Worm (Caenorhabditis elegans) whole organism, young adult: Measurements from ENCODE around the gene rsd-3.

ENCODE experiments used
- efl-1 ChIP-seq: fragments of 150-350 bp; optimal IDR thresholded peaks from 2 replicates; lab custom pipeline; 2014; ENCODE audit warnings: missing biosample characterization, missing genetic modification reagents, missing genetic modification characterization
- egrh-3 ChIP-seq: fragments of 200-800 bp; sonication (Bioruptor generic); IDR thresholded peaks from 2 replicates; pipeline ENCODE4 v1.3.6; 2022; ENCODE audit warnings: missing genetic modification reagents, missing genetic modification characterization, missing compliant biosample characterization
- fkh-3 ChIP-seq: sonication (generic microtip); optimal IDR thresholded peaks from 2 replicates; lab custom pipeline; 2016; ENCODE audit warnings: mild to moderate bottlenecking, missing genetic modification characterization, missing compliant biosample characterization

DNA sequence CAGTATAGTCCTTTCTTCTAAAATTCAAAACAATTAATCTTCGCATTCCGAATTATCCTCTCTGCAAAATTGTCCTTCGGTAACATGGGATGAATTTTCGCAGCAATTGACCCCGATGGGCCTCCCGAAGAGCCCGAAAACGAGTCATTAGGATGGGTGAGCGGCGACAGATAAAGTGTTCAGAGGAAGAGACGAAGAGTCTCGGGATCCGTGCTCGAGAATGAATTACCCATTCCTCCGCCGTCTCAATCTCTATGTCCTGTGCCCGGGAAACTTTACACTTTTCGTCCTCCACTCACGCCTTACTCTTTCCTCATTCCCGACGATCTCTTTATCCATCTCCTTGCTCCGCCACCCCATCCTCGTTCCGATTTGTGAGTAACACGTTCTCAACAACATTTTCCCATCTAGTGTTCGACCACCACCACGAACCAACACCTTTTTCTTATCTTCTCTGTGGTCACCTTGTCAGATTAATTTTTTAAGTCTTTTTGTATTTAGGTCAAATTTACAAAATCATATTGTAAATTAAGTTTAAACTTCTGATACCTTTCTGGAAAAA, 22.9 kb downstream of the rsd-3 start:
- no peak for TF ChIP-seq efl-1 (GFP tag; lab: Kevin White, UChicago)
- no peak for TF ChIP-seq egrh-3 (GFP tag; lab: Robert Waterston, UW)
- TF ChIP-seq fkh-3: no peak
